Worm (Caenorhabditis elegans): Measurements from ENCODE around the gene F58A3.4.

ce11 chrX:11031047-11031695 lies 20.7 kb upstream of the F58A3.4 start:
- TF ChIP-seq sox-4 (tag; optimal IDR thresholded peaks at IDR 0.05) (no peak), ceh-34 (tag; optimal IDR thresholded peaks at IDR 0.05) (peak; percentile 90), eyg-1 (tag; optimal IDR thresholded peaks at IDR 0.05) (peak; percentile 71), nfya-1 (tag; optimal IDR thresholded peaks at IDR 0.05) (peak; percentile 89), ceh-2 (tag; optimal IDR thresholded peaks at IDR 0.05) (peak; percentile 86), ama-1 (optimal IDR thresholded peaks at IDR 0.05) (peak; percentile 34), ceh-48 (tag; optimal IDR thresholded peaks at IDR 0.05) (peak; percentile 50), fkh-10 (GFP tag; optimal IDR thresholded peaks at IDR 0.05) (no peak), dmd-4 (tag; optimal IDR thresholded peaks at IDR 0.05; ENCODE audit: borderline replicate concordance) (no peak), zip-5 (tag; optimal IDR thresholded peaks at IDR 0.05) (no peak), ceh-9 (tag; optimal IDR thresholded peaks at IDR 0.05) (no peak), odd-2 (tag; optimal IDR thresholded peaks at IDR 0.05) (no peak), ceh-45 (GFP tag; IDR thresholded peaks at IDR 0.05) (no peak), T23F11.4 (GFP tag; optimal IDR thresholded peaks at IDR 0.05) (peak; percentile 57)
